Worm (Caenorhabditis elegans) whole organism, young adult: ENCODE results near the gene T02B11.6.
A peak's percentile ranks its signal among the peaks of the same experiment; 100 is the strongest.

Experiments used
- B0019.2 ChIP-seq: fragments of 200-800 bp; sonication (Bioruptor generic); conservative IDR thresholded peaks from 2 replicates; pipeline ENCODE4 v1.3.6; 2022; ENCODE audit warnings: missing genetic modification reagents, missing genetic modification characterization, missing compliant biosample characterization
- B0261.1 ChIP-seq: sonication (generic microtip); optimal IDR thresholded peaks from 2 replicates; lab custom pipeline; 2016; ENCODE audit warnings: mild to moderate bottlenecking, missing genetic modification characterization, moderate library complexity, missing compliant biosample characterization
- F33H1.4 ChIP-seq: fragments of 200-800 bp; sonication (Bioruptor generic); IDR thresholded peaks from 2 replicates; pipeline ENCODE4 v1.3.6; 2022; ENCODE audit warnings: missing genetic modification reagents, missing genetic modification characterization, missing compliant biosample characterization
- F37B4.10 ChIP-seq: fragments of 200-800 bp; sonication (Bioruptor generic); IDR thresholded peaks from 2 replicates; pipeline ENCODE4 v1.3.6; 2022; ENCODE audit warnings: missing genetic modification characterization, missing compliant biosample characterization
- F52B5.7 ChIP-seq: sonication (generic microtip); optimal IDR thresholded peaks from 2 replicates; lab custom pipeline; 2016; ENCODE audit warnings: mild to moderate bottlenecking, missing genetic modification characterization, missing compliant biosample characterization
- T07F8.4 ChIP-seq: sonication (generic microtip); optimal IDR thresholded peaks from 2 replicates; lab custom pipeline; 2016; ENCODE audit warnings: mild to moderate bottlenecking, missing genetic modification characterization, moderate library complexity, missing compliant biosample characterization
- akir-1 ChIP-seq: fragments of 200-800 bp; sonication (Bioruptor generic); optimal IDR thresholded peaks from 2 replicates; lab custom pipeline; 2018; ENCODE audit warnings: mild to moderate bottlenecking, missing genetic modification characterization, moderate library complexity, missing compliant biosample characterization
- atf-7 ChIP-seq: sonication (generic microtip); optimal IDR thresholded peaks from 2 replicates; lab custom pipeline; 2017; ENCODE audit warnings: mild to moderate bottlenecking, missing genetic modification characterization, missing compliant biosample characterization
- attf-3 ChIP-seq: fragments of 200-800 bp; sonication (Bioruptor generic); conservative IDR thresholded peaks from 2 replicates; pipeline ENCODE4 v1.3.6; 2022; ENCODE audit warnings: missing genetic modification reagents, missing genetic modification characterization, missing compliant biosample characterization
- attf-5 ChIP-seq: fragments of 200-800 bp; sonication (Bioruptor generic); optimal IDR thresholded peaks from 2 replicates; lab custom pipeline; 2018; ENCODE audit warnings: mild to moderate bottlenecking, missing genetic modification characterization, missing compliant biosample characterization
- cebp-1 ChIP-seq, 2 experiments: fragments of 200-800 bp in 1 of 2; sonication (Bioruptor generic) in 1 of 2; sonication (generic microtip) in 1 of 2; IDR thresholded peaks in 1 of 2; optimal IDR thresholded peaks in 1 of 2; 2 replicates each; pipeline versions ENCODE4 v1.3.6 to Lab custom; 2017 to 2022; ENCODE audit warnings: missing compliant biosample characterization in 2 of 2, missing genetic modification characterization in 2 of 2, mild to moderate bottlenecking in 1 of 2, missing genetic modification reagents in 1 of 2, moderate library complexity in 1 of 2
- cebp-2 ChIP-seq: fragments of 200-800 bp; sonication (Bioruptor generic); IDR thresholded peaks from 2 replicates; pipeline ENCODE4 v1.3.6; 2022; ENCODE audit warnings: missing genetic modification characterization, missing compliant biosample characterization
- ceh-40 ChIP-seq: fragments of 200-800 bp; sonication (Bioruptor generic); IDR thresholded peaks from 2 replicates; pipeline ENCODE4 v1.3.6; 2022; ENCODE audit warnings: missing genetic modification characterization, missing compliant biosample characterization
- ceh-58 ChIP-seq: fragments of 200-800 bp; sonication (Bioruptor generic); IDR thresholded peaks from 2 replicates; pipeline ENCODE4 v1.3.6; 2022; ENCODE audit warnings: missing genetic modification characterization, missing compliant biosample characterization
- ceh-79 ChIP-seq: sonication (generic microtip); optimal IDR thresholded peaks from 2 replicates; lab custom pipeline; 2017; ENCODE audit warnings: mild to moderate bottlenecking, missing genetic modification characterization, missing compliant biosample characterization
- ceh-91 ChIP-seq: fragments of 200-800 bp; sonication (Bioruptor generic); IDR thresholded peaks from 2 replicates; pipeline ENCODE4 v1.3.6; 2022; ENCODE audit warnings: missing genetic modification reagents, missing genetic modification characterization, missing compliant biosample characterization
- chd-7 ChIP-seq: sonication (generic microtip); optimal IDR thresholded peaks from 2 replicates; lab custom pipeline; 2016; ENCODE audit warnings: mild to moderate bottlenecking, missing genetic modification characterization, moderate library complexity, missing compliant biosample characterization
- dox-1 ChIP-seq: fragments of 200-800 bp; sonication (Bioruptor generic); IDR thresholded peaks from 2 replicates; pipeline ENCODE4 v1.3.6; 2022; ENCODE audit warnings: missing genetic modification reagents, missing genetic modification characterization, missing compliant biosample characterization
- dpff-1 ChIP-seq: sonication (generic microtip); optimal IDR thresholded peaks from 2 replicates; lab custom pipeline; 2017; ENCODE audit warnings: mild to moderate bottlenecking, missing genetic modification characterization, missing compliant biosample characterization
- efl-1 ChIP-seq: fragments of 150-350 bp; optimal IDR thresholded peaks from 2 replicates; lab custom pipeline; 2014; ENCODE audit warnings: missing biosample characterization, missing genetic modification reagents, missing genetic modification characterization
- egrh-3 ChIP-seq: fragments of 200-800 bp; sonication (Bioruptor generic); IDR thresholded peaks from 2 replicates; pipeline ENCODE4 v1.3.6; 2022; ENCODE audit warnings: missing genetic modification reagents, missing genetic modification characterization, missing compliant biosample characterization
- ets-4 ChIP-seq: fragments of 200-800 bp; sonication (Bioruptor generic); optimal IDR thresholded peaks from 2 replicates; lab custom pipeline; 2018; ENCODE audit warnings: mild to moderate bottlenecking, missing genetic modification characterization, missing compliant biosample characterization
- hlh-26 ChIP-seq: fragments of 200-800 bp; sonication (Bioruptor generic); conservative IDR thresholded peaks from 2 replicates; pipeline ENCODE4 v1.3.6; 2022; ENCODE audit warnings: missing genetic modification reagents, missing genetic modification characterization, missing compliant biosample characterization
- hmg-1.2 ChIP-seq: fragments of 200-800 bp; sonication (Bioruptor generic); IDR thresholded peaks from 2 replicates; pipeline ENCODE4 v1.3.6; 2022; ENCODE audit warnings: missing genetic modification reagents, missing genetic modification characterization, missing compliant biosample characterization
- hrde-1 ChIP-seq: sonication (generic microtip); optimal IDR thresholded peaks from 2 replicates; lab custom pipeline; 2016; ENCODE audit warnings: missing genetic modification characterization, mild to moderate bottlenecking, missing compliant biosample characterization, moderate library complexity, missing genotype, missing genetic modification reagents, borderline replicate concordance
- let-607 ChIP-seq, 2 experiments: fragments of 200-800 bp in 1 of 2; sonication (Bioruptor generic) in 1 of 2; sonication (generic microtip) in 1 of 2; optimal IDR thresholded peaks; 2 replicates each; lab custom pipeline; 2016 to 2018; ENCODE audit warnings: mild to moderate bottlenecking in 2 of 2, missing compliant biosample characterization in 2 of 2, missing genetic modification characterization in 2 of 2, moderate library complexity in 2 of 2, missing genotype in 1 of 2
- lin-54 ChIP-seq: fragments of 200-800 bp; sonication (Bioruptor generic); optimal IDR thresholded peaks from 2 replicates; lab custom pipeline; 2018; ENCODE audit warnings: mild to moderate bottlenecking, missing genetic modification characterization, missing compliant biosample characterization
- madf-10 ChIP-seq: sonication (generic microtip); optimal IDR thresholded peaks from 2 replicates; lab custom pipeline; 2016; ENCODE audit warnings: mild to moderate bottlenecking, missing genetic modification characterization, missing compliant biosample characterization
- mcd-1 ChIP-seq: fragments of 200-800 bp; sonication (Bioruptor generic); IDR thresholded peaks from 2 replicates; pipeline ENCODE4 v1.3.6; 2022; ENCODE audit warnings: missing genetic modification reagents, missing genetic modification characterization, missing compliant biosample characterization
- mel-28 ChIP-seq: sonication (generic microtip); optimal IDR thresholded peaks from 2 replicates; lab custom pipeline; 2016; ENCODE audit warnings: borderline replicate concordance, mild to moderate bottlenecking, missing genetic modification characterization, missing compliant biosample characterization
- mxl-1 ChIP-seq: sonication (generic microtip); optimal IDR thresholded peaks from 2 replicates; lab custom pipeline; 2016; ENCODE audit warnings: missing genetic modification characterization, missing compliant biosample characterization
- nhr-120 ChIP-seq: fragments of 200-800 bp; sonication (Bioruptor generic); IDR thresholded peaks from 2 replicates; pipeline ENCODE4 v1.3.6; 2022; ENCODE audit warnings: missing genetic modification characterization, missing compliant biosample characterization
- nhr-27 ChIP-seq: fragments of 200-800 bp; sonication (Bioruptor generic); optimal IDR thresholded peaks from 2 replicates; lab custom pipeline; 2018; ENCODE audit warnings: mild to moderate bottlenecking, missing genetic modification characterization, moderate library complexity, missing compliant biosample characterization
- nhr-80 ChIP-seq: sonication (generic microtip); optimal IDR thresholded peaks from 2 replicates; lab custom pipeline; 2016; ENCODE audit warnings: missing genetic modification characterization, missing compliant biosample characterization
- nhr-90 ChIP-seq: sonication (generic microtip); optimal IDR thresholded peaks from 2 replicates; lab custom pipeline; 2016; ENCODE audit warnings: missing genotype, mild to moderate bottlenecking, missing genetic modification characterization, missing compliant biosample characterization
- pbrm-1 ChIP-seq: fragments of 200-800 bp; sonication (Bioruptor generic); IDR thresholded peaks from 2 replicates; pipeline ENCODE4 v1.3.6; 2022; ENCODE audit warnings: missing genetic modification reagents, missing genetic modification characterization, missing compliant biosample characterization
- pha-4 ChIP-seq: fragments of 150-350 bp; sonication (generic microtip); optimal IDR thresholded peaks from 2 replicates; lab custom pipeline; 2014; ENCODE audit warnings: missing biosample characterization, missing genetic modification reagents, missing genetic modification characterization
- repo-1 ChIP-seq: sonication (generic microtip); optimal IDR thresholded peaks from 2 replicates; lab custom pipeline; 2017; ENCODE audit warnings: mild to moderate bottlenecking, missing genetic modification characterization, missing compliant biosample characterization
- unc-62 ChIP-seq: fragments of 150-350 bp; optimal IDR thresholded peaks from 2 replicates; lab custom pipeline; 2014; ENCODE audit warnings: missing biosample characterization, missing genetic modification reagents, missing genetic modification characterization
- zfh-2 ChIP-seq: fragments of 200-800 bp; sonication (Bioruptor generic); conservative IDR thresholded peaks from 2 replicates; pipeline ENCODE4 v1.3.6; 2022; ENCODE audit warnings: missing genetic modification reagents, missing genetic modification characterization, missing compliant biosample characterization
- ztf-28 ChIP-seq: fragments of 200-800 bp; sonication (Bioruptor generic); IDR thresholded peaks from 2 replicates; pipeline ENCODE4 v1.3.6; 2022; ENCODE audit warnings: missing genetic modification reagents, missing genetic modification characterization, missing compliant biosample characterization
- ztf-6 ChIP-seq: fragments of 200-800 bp; sonication (Bioruptor generic); IDR thresholded peaks from 2 replicates; pipeline ENCODE4 v1.3.6; 2022; ENCODE audit warnings: missing genetic modification reagents, missing genetic modification characterization, missing compliant biosample characterization

The T02B11.6 gene

DNA sequence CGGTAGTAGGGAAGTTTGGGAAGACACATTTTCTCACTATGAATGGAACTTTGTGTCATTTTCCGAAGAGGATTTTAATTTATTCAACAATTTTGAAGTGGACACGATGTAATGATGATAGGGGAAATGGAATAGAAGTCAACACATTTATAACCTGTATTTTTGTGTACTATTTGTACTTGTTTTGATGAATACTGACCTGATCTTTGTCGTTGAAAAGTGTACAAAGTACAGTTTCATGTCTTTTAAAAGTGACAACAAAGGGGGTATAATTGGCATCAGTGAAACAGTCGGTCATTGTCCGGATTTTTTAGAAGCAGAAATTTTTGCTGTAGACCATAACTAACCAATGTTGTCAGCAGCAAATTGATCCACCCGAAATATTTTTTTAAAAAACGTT is at the start of gene T02B11.6:
Gene T02B11.6 (minus strand): TSS at position 101 of the 400 bp plus-strand sequence.
- TF ChIP-seq F52B5.7, result no peak
- TF ChIP-seq chd-7 (tag; lab: Kevin White, UChicago), result no peak
- TF ChIP-seq pha-4, result no peak
- TF ChIP-seq akir-1, result no peak
- no peak for TF ChIP-seq hlh-26 (GFP tag; lab: Robert Waterston, UW)
- no peak for TF ChIP-seq F37B4.10 (GFP tag; lab: Robert Waterston, UW)
- no peak for TF ChIP-seq ceh-40 (GFP tag; lab: Robert Waterston, UW)
- TF ChIP-seq mel-28, result no peak

DNA sequence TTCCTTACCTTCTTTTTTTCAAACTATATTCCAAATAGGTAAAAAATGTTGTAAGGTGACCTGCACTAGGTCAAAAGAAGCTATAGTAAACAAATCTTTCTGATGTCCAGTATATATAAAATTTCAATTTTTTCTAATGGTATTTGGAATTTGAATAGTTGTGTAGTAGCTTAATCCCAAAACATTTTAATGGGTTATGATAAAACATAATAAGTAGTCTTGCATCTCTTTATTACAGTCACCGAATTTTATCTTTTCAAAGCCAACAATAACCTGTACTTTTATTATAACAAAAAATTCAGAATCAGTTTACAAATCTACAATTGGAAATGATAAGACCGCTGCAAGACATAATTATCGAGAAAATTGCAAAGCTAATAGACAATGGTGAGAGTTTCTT is 28.4 kb upstream of the T02B11.6 start, which contains the start of gene H24K24.2:
Gene H24K24.2 (plus strand): TSS at position 301 of the 400 bp plus-strand sequence.
- TF ChIP-seq ceh-58 (GFP tag; lab: Robert Waterston, UW) (no peak), zfh-2 (no peak), dpff-1 (no peak), efl-1 (GFP tag; lab: Kevin White, UChicago) (no peak), mcd-1 (GFP tag; lab: Robert Waterston, UW) (no peak), madf-10 (tag; lab: Kevin White, UChicago) (no peak), ceh-79 (tag; lab: Kevin White, UChicago) (no peak), egrh-3 (GFP tag; lab: Robert Waterston, UW) (no peak), F33H1.4 (GFP tag; lab: Robert Waterston, UW) (no peak), cebp-2 (GFP tag; lab: Robert Waterston, UW) (no peak), ztf-6 (no peak), ceh-40 (GFP tag; lab: Robert Waterston, UW) (no peak), let-607 (tag; optimal IDR thresholded peaks at IDR 0.05; lab: Kevin White, UChicago) (no peak), ets-4 (GFP tag; lab: Kevin White, UChicago) (no peak), unc-62 (no peak), ztf-28 (GFP tag; lab: Robert Waterston, UW) (no peak), T07F8.4 (tag; lab: Kevin White, UChicago) (no peak), ceh-91 (GFP tag; lab: Robert Waterston, UW) (no peak)

DNA sequence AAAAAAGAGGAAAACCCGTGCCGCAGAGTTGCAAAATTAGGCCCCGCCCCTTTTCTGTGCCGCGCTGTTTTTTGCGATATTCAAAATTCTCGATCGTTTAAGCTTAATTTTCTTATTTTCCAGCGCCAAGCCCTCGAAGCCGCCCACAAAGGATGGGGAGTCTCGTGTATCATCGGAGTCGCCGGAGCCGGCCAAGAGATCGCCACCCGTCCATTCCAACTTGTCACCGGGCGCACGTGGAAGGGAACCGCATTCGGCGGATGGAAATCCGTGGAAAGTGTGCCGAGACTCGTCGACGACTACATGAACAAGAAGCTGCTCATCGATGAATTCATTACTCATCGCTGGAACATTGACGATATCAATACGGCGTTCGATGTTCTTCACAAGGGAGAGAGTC is 26.6 kb upstream of the T02B11.6 start:
- no peak for TF ChIP-seq hrde-1 (tag; lab: Kevin White, UChicago)
- peak; percentile 92; the same call in 1 of the 2 replicates for TF ChIP-seq F37B4.10 (GFP tag; lab: Robert Waterston, UW)
- TF ChIP-seq mxl-1, result no peak
- TF ChIP-seq mel-28, result no peak

DNA sequence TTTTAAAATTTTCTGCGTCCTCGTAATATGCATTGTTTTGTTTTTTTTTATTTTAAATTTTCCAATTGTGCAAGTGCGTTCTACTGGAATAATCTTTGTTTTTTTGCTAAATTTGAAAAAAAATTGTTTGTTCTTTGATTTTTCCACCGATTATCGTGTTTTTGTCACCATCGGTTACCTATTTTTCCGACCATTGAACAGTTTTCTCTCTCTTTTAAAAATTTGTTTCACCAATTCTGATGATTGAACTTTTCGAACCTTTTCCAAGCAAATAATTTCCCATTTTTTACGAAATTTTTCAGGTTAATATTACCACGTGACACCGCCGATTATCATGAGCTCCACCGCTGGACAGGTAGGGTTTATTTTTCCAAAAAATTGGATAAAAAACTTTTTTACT is 22.4 kb upstream of the T02B11.6 start, which contains the start of gene adh-5:
Gene adh-5 (plus strand): TSS at position 301 of the 400 bp plus-strand sequence.
- TF ChIP-seq nhr-120 (GFP tag; lab: Robert Waterston, UW), result no peak

DNA sequence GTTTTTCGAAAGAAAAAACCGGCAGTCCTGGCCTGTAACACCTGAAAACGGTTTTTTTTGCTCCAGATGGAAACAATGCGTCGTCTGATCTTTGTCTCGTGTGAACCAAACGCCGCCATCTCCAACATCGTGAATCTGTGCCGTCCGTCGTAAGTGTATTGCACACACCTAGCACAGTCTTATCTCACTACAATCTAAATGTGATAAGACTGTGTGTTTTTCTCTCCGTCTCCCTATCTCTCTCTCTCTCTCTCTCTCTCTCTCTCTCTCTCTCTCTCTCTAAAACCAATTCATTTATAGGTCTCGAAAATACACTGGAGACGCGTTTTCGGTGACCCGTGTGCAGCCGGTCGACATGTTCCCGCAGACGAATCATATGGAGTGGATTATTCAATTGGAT is 21.5 kb upstream of the T02B11.6 start:
- TF ChIP-seq atf-7 (tag; lab: Kevin White, UChicago), result peak; percentile 19
- TF ChIP-seq ets-4 (GFP tag; lab: Kevin White, UChicago), result peak; percentile 54
- TF ChIP-seq akir-1, result no peak
- TF ChIP-seq let-607 (tag; optimal IDR thresholded peaks at IDR 0.05; lab: Kevin White, UChicago), result peak in 1 of 2 experiments; percentile 16
- TF ChIP-seq cebp-1 (GFP tag; IDR thresholded peaks at IDR 0.05; lab: Robert Waterston, UW), result no peak
- peak; percentile 26 for TF ChIP-seq cebp-1 (tag; optimal IDR thresholded peaks at IDR 0.05; lab: Kevin White, UChicago)
- peak; percentile 5 for TF ChIP-seq lin-54 (GFP tag; lab: Kevin White, UChicago)
- peak; percentile 41; the same call in 1 of the 2 replicates for TF ChIP-seq dox-1 (GFP tag; lab: Robert Waterston, UW)
- no peak for TF ChIP-seq B0019.2 (GFP tag; lab: Robert Waterston, UW)
- TF ChIP-seq repo-1, result no peak
- TF ChIP-seq pbrm-1 (GFP tag; lab: Robert Waterston, UW), result 0 out of 2 replicates have a peak, but pooled peaks have one; percentile 29
- peak; percentile 88 for TF ChIP-seq nhr-80 (tag; lab: Kevin White, UChicago)
- TF ChIP-seq attf-5 (GFP tag; lab: Kevin White, UChicago), result peak; percentile 66
- TF ChIP-seq B0261.1 (tag; lab: Kevin White, UChicago), result no peak
- TF ChIP-seq nhr-27 (tag; lab: Kevin White, UChicago), result no peak
- TF ChIP-seq attf-3 (GFP tag; lab: Robert Waterston, UW), result no peak
- TF ChIP-seq ceh-58 (GFP tag; lab: Robert Waterston, UW), result no peak
- TF ChIP-seq mcd-1 (GFP tag; lab: Robert Waterston, UW), result peak; percentile 32; the same call in 1 of the 2 replicates
- TF ChIP-seq hrde-1 (tag; lab: Kevin White, UChicago), result no peak
- TF ChIP-seq nhr-90 (tag; lab: Kevin White, UChicago), result peak; percentile 35
- TF ChIP-seq hmg-1.2 (GFP tag; lab: Robert Waterston, UW), result peak; percentile 29; the same call in 1 of the 2 replicates
